Fruit fly (Drosophila melanogaster): ENCODE measurements around the gene FER.
A peak's percentile ranks its signal among the peaks of the same experiment; 100 is the strongest.

Gene FER

dm6 chr3R:9430344-9431253 lies 36.3 kb upstream of the FER start (continued):
- peak; percentile 47; the same call in 1 of the 2 replicates for TF ChIP-seq lmd (GFP tag; IDR thresholded peaks at IDR 0.05)
- TF ChIP-seq Atf6 (GFP tag; IDR thresholded peaks at IDR 0.05), result 0 out of 2 replicates have a peak, but pooled peaks have one; percentile 33
- no peak for TF ChIP-seq CG17186 (GFP tag; optimal IDR thresholded peaks at IDR 0.05)
- TF ChIP-seq CG15269 (tag; optimal IDR thresholded peaks at IDR 0.05), result peak; percentile 66
- peak; percentile 36 for TF ChIP-seq CG12659 (GFP tag; optimal IDR thresholded peaks at IDR 0.05)
- peak; percentile 21 for TF ChIP-seq Bteb2 (GFP tag; optimal IDR thresholded peaks at IDR 0.05)
- TF ChIP-seq prd (optimal IDR thresholded peaks at IDR 0.05), result no peak
- TF ChIP-seq prd (GFP tag; IDR thresholded peaks at IDR 0.05), result peak; percentile 38; the same call in 1 of the 3 replicates
- TF ChIP-seq CG10274 (GFP tag; optimal IDR thresholded peaks at IDR 0.05), result peak; percentile 4
- TF ChIP-seq Sin3A (optimal IDR thresholded peaks at IDR 0.05), result no peak
- TF ChIP-seq phol (tag; optimal IDR thresholded peaks at IDR 0.05), result peak; percentile 17
- TF ChIP-seq grau (tag; optimal IDR thresholded peaks at IDR 0.05), result peak; percentile 60
- peak in 1 of 2 experiments; percentile 95 for TF ChIP-seq Pdp1 (GFP tag; optimal IDR thresholded peaks at IDR 0.05)
- TF ChIP-seq pho (GFP tag; optimal IDR thresholded peaks at IDR 0.05), result peak; percentile 12
- peak; percentile 57 for TF ChIP-seq gem (tag; optimal IDR thresholded peaks at IDR 0.05)
- TF ChIP-seq CG12219 (GFP tag; optimal IDR thresholded peaks at IDR 0.05), result peak; percentile 27
- TF ChIP-seq h (optimal IDR thresholded peaks at IDR 0.05), result no peak
- TF ChIP-seq dmrt99B (tag; optimal IDR thresholded peaks at IDR 0.05), result peak; percentile 48
- no peak for TF ChIP-seq inv (GFP tag; IDR thresholded peaks at IDR 0.05; ENCODE audit: partially characterized antibody)
- no peak for TF ChIP-seq CG8290 (GFP tag; optimal IDR thresholded peaks at IDR 0.05)
- TF ChIP-seq CG8290 (tag; optimal IDR thresholded peaks at IDR 0.05), result peak in 1 of 2 experiments; percentile 51
- peak; percentile 56; the same call in 1 of the 2 replicates for TF ChIP-seq CG32532 (GFP tag; IDR thresholded peaks at IDR 0.05)
- peak; percentile 48 for TF ChIP-seq PHDP (tag; optimal IDR thresholded peaks at IDR 0.05)
- TF ChIP-seq sqz (GFP tag; optimal IDR thresholded peaks at IDR 0.05), result peak; percentile 43
- peak in 1 of 2 experiments; percentile 60 for TF ChIP-seq Hr51 (GFP tag; optimal IDR thresholded peaks at IDR 0.05)
- peak; percentile 55 for TF ChIP-seq CG11504 (tag; optimal IDR thresholded peaks at IDR 0.05)
- TF ChIP-seq Sry-δ (GFP tag; optimal IDR thresholded peaks at IDR 0.05), result no peak
- TF ChIP-seq HmgZ (tag; optimal IDR thresholded peaks at IDR 0.05), result no peak
- TF ChIP-seq E2f1 (GFP tag; IDR thresholded peaks at IDR 0.05), result 0 out of 2 replicates have a peak, but pooled peaks have one; percentile 20
- peak; percentile 97 for TF ChIP-seq chinmo (GFP tag; IDR thresholded peaks at IDR 0.05; ENCODE audit: partially characterized antibody)
- peak; percentile 69 for TF ChIP-seq CG3281 (GFP tag; optimal IDR thresholded peaks at IDR 0.05)
- peak; percentile 9 for TF ChIP-seq Myb (GFP tag; optimal IDR thresholded peaks at IDR 0.05)
- TF ChIP-seq BtbVII (GFP tag; optimal IDR thresholded peaks at IDR 0.05), result peak; percentile 45
- TF ChIP-seq scrt (GFP tag; optimal IDR thresholded peaks at IDR 0.05), result peak; percentile 32
- TF ChIP-seq Awh (GFP tag; IDR thresholded peaks at IDR 0.05), result 0 out of 2 replicates have a peak, but pooled peaks have one; percentile 46
- peak; percentile 19; the same call in 1 of the 3 replicates for TF ChIP-seq Dbx (GFP tag; IDR thresholded peaks at IDR 0.05)
- peak; percentile 5 for TF ChIP-seq odd (GFP tag; optimal IDR thresholded peaks at IDR 0.05)
- peak; percentile 4 for TF ChIP-seq org-1 (GFP tag; optimal IDR thresholded peaks at IDR 0.05)
- 0 out of 3 replicates have a peak, but pooled peaks have one; percentile 19 for TF ChIP-seq ci (GFP tag; IDR thresholded peaks at IDR 0.05)
- no peak for TF ChIP-seq HLH4C (GFP tag; IDR thresholded peaks at IDR 0.05; ENCODE audit: partially characterized antibody)
- peak; percentile 15 for TF ChIP-seq CG18262 (tag; optimal IDR thresholded peaks at IDR 0.05)
- peak; percentile 55 for TF ChIP-seq Meics (GFP tag; optimal IDR thresholded peaks at IDR 0.05)
- no peak for TF ChIP-seq CG15073 (GFP tag; optimal IDR thresholded peaks at IDR 0.05)
- no peak for TF ChIP-seq tll (GFP tag; optimal IDR thresholded peaks at IDR 0.05)
- TF ChIP-seq HmgD (GFP tag; optimal IDR thresholded peaks at IDR 0.05), result no peak
- TF ChIP-seq Bgb (GFP tag; IDR thresholded peaks at IDR 0.05; ENCODE audit: partially characterized antibody), result no peak
- TF ChIP-seq disco-r (GFP tag; optimal IDR thresholded peaks at IDR 0.05), result no peak
- peak; percentile 43; the same call in 1 of the 2 replicates for TF ChIP-seq al (GFP tag; IDR thresholded peaks at IDR 0.05)

Measured in whole organism, embryonic.